Worm (Caenorhabditis elegans): ENCODE data around the gene lron-15.

The lron-15 gene

ce11 chrII:6535957-6536424, 8.7 kb downstream of the lron-15 start, which contains the start of gene utp-20 (continued):
- TF ChIP-seq daf-12 (tag; optimal IDR thresholded peaks at IDR 0.05) (no peak), snpc-1.2 (GFP tag; IDR thresholded peaks at IDR 0.05) (no peak), rbr-2 (tag; optimal IDR thresholded peaks at IDR 0.05) (peak; percentile 42), nhr-6 (tag; optimal IDR thresholded peaks at IDR 0.05) (peak; percentile 13), nhr-10 (tag; optimal IDR thresholded peaks at IDR 0.05) (no peak), unc-130 (GFP tag; optimal IDR thresholded peaks at IDR 0.05) (no peak), ztf-11 (tag; optimal IDR thresholded peaks at IDR 0.05) (no peak), hlh-30 (tag; optimal IDR thresholded peaks at IDR 0.05; ENCODE audit: insufficient read depth) (peak; percentile 83), ceh-28 (tag; optimal IDR thresholded peaks at IDR 0.05) (no peak), lsy-2 (tag; optimal IDR thresholded peaks at IDR 0.05) (no peak), nhr-48 (tag; optimal IDR thresholded peaks at IDR 0.05) (no peak), nhr-111 (GFP tag; optimal IDR thresholded peaks at IDR 0.05) (no peak), set-16 (GFP tag; IDR thresholded peaks at IDR 0.05) (no peak), aha-1 (tag) (no peak), nhr-11 (tag; optimal IDR thresholded peaks at IDR 0.05) (peak; percentile 7)

- peak in 1 of 2 experiments; percentile 91 for TF ChIP-seq unc-62 (GFP tag; optimal IDR thresholded peaks at IDR 0.05 in 1 of 2)
- no peak for TF ChIP-seq unc-62 (tag; optimal IDR thresholded peaks at IDR 0.05)
- TF ChIP-seq dmd-8 (GFP tag; IDR thresholded peaks at IDR 0.05) = no peak
Measured at ce11 chrII:6531940-6532339, 12.8 kb downstream of the lron-15 start, which contains the start of gene abcx-1. abcx-1 (plus strand) TSS chrII:6532163.

ce11 chrII:6531527-6531926, 13.2 kb downstream of the lron-15 start, which contains the start of gene abch-1:
abch-1 (minus strand) TSS chrII:6531627.
- TF ChIP-seq F49E8.2 (tag; optimal IDR thresholded peaks at IDR 0.05; ENCODE audit: borderline replicate concordance) (no peak), daf-19 (GFP tag; conservative IDR thresholded peaks at IDR 0.05) (no peak), nhr-28 (tag; optimal IDR thresholded peaks at IDR 0.05) (no peak), jun-1 (tag; optimal IDR thresholded peaks at IDR 0.05) (no peak), nhr-111 (GFP tag; optimal IDR thresholded peaks at IDR 0.05) (no peak), D1046.2 (GFP tag; IDR thresholded peaks at IDR 0.05) (no peak), zag-1 (tag; optimal IDR thresholded peaks at IDR 0.05) (no peak), tra-1 (GFP tag; IDR thresholded peaks at IDR 0.05) (no peak), nhr-10 (tag; optimal IDR thresholded peaks at IDR 0.05) (no peak), daf-8 (GFP tag; IDR thresholded peaks at IDR 0.05) (no peak), lin-1 (GFP tag; IDR thresholded peaks at IDR 0.05) (no peak), nhr-48 (tag; optimal IDR thresholded peaks at IDR 0.05) (no peak)

ce11 chrII:6528629-6529028, 16.1 kb downstream of the lron-15 start, which contains the start of gene C56E6.4:
C56E6.4 (minus strand) TSS chrII:6528729.
- TF ChIP-seq nhr-41 (GFP tag; IDR thresholded peaks at IDR 0.05) (no peak), ama-1 (optimal IDR thresholded peaks at IDR 0.05) (no peak), F26F4.8 (GFP tag; conservative IDR thresholded peaks at IDR 0.05) (no peak), T20F7.1 (GFP tag; optimal IDR thresholded peaks at IDR 0.05) (no peak), ZK546.5 (tag; optimal IDR thresholded peaks at IDR 0.05) (no peak), nhr-77 (tag; optimal IDR thresholded peaks at IDR 0.05) (no peak), mdl-1 (tag; optimal IDR thresholded peaks at IDR 0.05) (no peak), nhr-11 (tag; optimal IDR thresholded peaks at IDR 0.05) (no peak), nhr-10 (tag; optimal IDR thresholded peaks at IDR 0.05) (no peak), tag-97 (GFP tag; IDR thresholded peaks at IDR 0.05) (no peak), dpl-1 (GFP tag; optimal IDR thresholded peaks at IDR 0.05) (no peak), daf-16 (GFP tag; optimal IDR thresholded peaks at IDR 0.05) (no peak), daf-16 (tag; optimal IDR thresholded peaks at IDR 0.05) (no peak), snpc-4 (tag; optimal IDR thresholded peaks at IDR 0.05) (no peak), zag-1 (tag; optimal IDR thresholded peaks at IDR 0.05) (no peak), lin-1 (GFP tag; IDR thresholded peaks at IDR 0.05) (no peak), zip-11 (GFP tag; IDR thresholded peaks at IDR 0.05) (no peak)
